Worm (Caenorhabditis elegans) whole organism, mixed stage, embryonic: ENCODE measurements around the gene F26F2.4.

Experiments
- blmp-1 ChIP-seq: fragments of 150-350 bp; optimal IDR thresholded peaks from 2 replicates; lab custom pipeline; 2014; ENCODE audit warnings: missing biosample characterization, missing genetic modification characterization
- lsy-2 ChIP-seq: fragments of 150-350 bp; optimal IDR thresholded peaks from 2 replicates; lab custom pipeline; 2014; ENCODE audit warnings: missing biosample characterization, missing genetic modification characterization
- nhr-237 ChIP-seq: fragments of 150-350 bp; optimal IDR thresholded peaks from 2 replicates; lab custom pipeline; 2014; ENCODE audit warnings: missing biosample characterization, missing genetic modification characterization
- nhr-76 ChIP-seq: sonication (generic microtip); optimal IDR thresholded peaks from 2 replicates; lab custom pipeline; 2017; ENCODE audit warnings: missing biosample characterization, missing genetic modification characterization
- pha-4 ChIP-seq: fragments of 150-350 bp; optimal IDR thresholded peaks from 2 replicates; lab custom pipeline; 2018; ENCODE audit warnings: missing biosample characterization, missing genetic modification reagents, missing genetic modification characterization

DNA sequence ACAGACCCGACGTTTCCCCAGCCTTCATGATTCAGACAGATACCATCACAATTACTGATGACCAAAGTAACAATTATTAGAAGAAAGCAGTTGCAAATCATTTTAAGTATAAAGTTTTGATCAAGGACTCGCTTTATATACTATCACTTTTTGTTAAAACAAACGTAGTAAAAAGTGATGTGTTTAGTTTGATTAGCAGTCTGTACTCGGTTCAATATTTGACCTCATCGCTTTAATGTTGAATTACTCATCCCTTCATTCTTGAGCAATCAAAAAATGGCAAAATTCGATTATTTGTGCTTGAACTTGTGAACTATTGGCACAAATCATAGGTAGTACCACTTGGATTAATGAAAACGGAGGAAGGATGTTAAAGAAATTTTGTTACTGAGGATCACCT, 10.8 kb upstream of the F26F2.4 start, which contains the start of gene abf-4:
- no peak for TF ChIP-seq blmp-1 (tag; lab: Kevin White, UChicago)
- no peak for TF ChIP-seq nhr-237 (tag; lab: Kevin White, UChicago)
- TF ChIP-seq pha-4 (tag; lab: Kevin White, UChicago), result no peak
- TF ChIP-seq nhr-76 (tag; lab: Kevin White, UChicago), result no peak
- TF ChIP-seq lsy-2 (tag; lab: Kevin White, UChicago), result no peak
